Fruit fly (Drosophila melanogaster) whole organism, embryonic: ENCODE measurements around the gene Decay.
A peak's percentile ranks its signal among the peaks of the same experiment; 100 is the strongest.

Experiments used
- B-H1 ChIP-seq: fragments of 200-800 bp; sonication (Bioruptor generic); IDR thresholded peaks from 3 replicates; pipeline ENCODE4 v1.3.6; 2022; ENCODE audit warnings: missing biosample characterization, missing genetic modification characterization
- Bdp1 ChIP-seq: fragments of 200-800 bp; sonication (Bioruptor generic); optimal IDR thresholded peaks from 3 replicates; lab custom pipeline; 2016; ENCODE audit warnings: missing biosample characterization, missing genetic modification characterization
- CG10543 ChIP-seq: fragments of 200-800 bp; sonication (Bioruptor generic); optimal IDR thresholded peaks from 3 replicates; lab custom pipeline; 2017; ENCODE audit warnings: missing biosample characterization, mild to moderate bottlenecking, missing genetic modification characterization, moderate library complexity
- CG11560 ChIP-seq: fragments of 200-800 bp; sonication (Bioruptor generic); IDR thresholded peaks from 3 replicates; pipeline ENCODE4 v1.3.6; 2022; ENCODE audit warnings: missing biosample characterization, missing genetic modification characterization
- CG12744 ChIP-seq: fragments of 200-800 bp; sonication (Bioruptor generic); optimal IDR thresholded peaks from 2 replicates; lab custom pipeline; 2016; ENCODE audit warnings: missing biosample characterization, missing genetic modification characterization
- CG15601 ChIP-seq: fragments of 200-800 bp; sonication (Bioruptor generic); optimal IDR thresholded peaks from 3 replicates; lab custom pipeline; 2019; ENCODE audit warnings: missing biosample characterization, mild to moderate bottlenecking, missing genetic modification characterization, moderate library complexity
- CG16813 ChIP-seq: fragments of 200-800 bp; sonication (Bioruptor generic); IDR thresholded peaks from 3 replicates; pipeline ENCODE4 v1.3.6; 2022; ENCODE audit warnings: missing biosample characterization, missing genetic modification characterization; ENCODE audit not compliant: partially characterized antibody
- CG16815 ChIP-seq: fragments of 200-800 bp; sonication (Bioruptor generic); optimal IDR thresholded peaks from 3 replicates; lab custom pipeline; 2017; ENCODE audit warnings: missing biosample characterization, mild to moderate bottlenecking, missing genetic modification characterization
- CG16863 ChIP-seq: fragments of 200-800 bp; sonication (Bioruptor generic); optimal IDR thresholded peaks from 3 replicates; lab custom pipeline; 2016; ENCODE audit warnings: missing biosample characterization, missing genetic modification characterization
- CG17912 ChIP-seq: fragments of 200-800 bp; sonication (Bioruptor generic); optimal IDR thresholded peaks from 2 replicates; lab custom pipeline; 2018; ENCODE audit warnings: missing biosample characterization, mild to moderate bottlenecking, missing genetic modification characterization
- CG18262 ChIP-seq: fragments of 200-800 bp; optimal IDR thresholded peaks from 3 replicates; lab custom pipeline; 2019; ENCODE audit warnings: missing biosample characterization, mild to moderate bottlenecking, missing genetic modification characterization, moderate library complexity
- CG30403 ChIP-seq: fragments of 200-800 bp; sonication (Bioruptor generic); optimal IDR thresholded peaks from 3 replicates; lab custom pipeline; 2016; ENCODE audit warnings: missing biosample characterization, missing genetic modification characterization
- CG31441 ChIP-seq: fragments of 200-800 bp; sonication (Bioruptor generic); IDR thresholded peaks from 2 replicates; pipeline ENCODE4 v1.3.6; 2022; ENCODE audit warnings: missing biosample characterization, missing genetic modification characterization
- CG3163 ChIP-seq: fragments of 200-800 bp; sonication (Bioruptor generic); optimal IDR thresholded peaks from 3 replicates; lab custom pipeline; 2016; ENCODE audit warnings: missing biosample characterization, missing genetic modification characterization
- CG32532 ChIP-seq: fragments of 200-800 bp; sonication (Bioruptor generic); IDR thresholded peaks from 2 replicates; pipeline ENCODE4 v1.3.6; 2022; ENCODE audit warnings: missing biosample characterization, missing genetic modification characterization
- CG33557 ChIP-seq: fragments of 200-800 bp; sonication (Bioruptor generic); optimal IDR thresholded peaks from 2 replicates; lab custom pipeline; 2019; ENCODE audit warnings: missing biosample characterization, mild to moderate bottlenecking, missing genetic modification characterization, moderate library complexity
- CG3847 ChIP-seq: fragments of 200-800 bp; sonication (Bioruptor generic); IDR thresholded peaks from 2 replicates; pipeline ENCODE4 v1.3.6; 2022; ENCODE audit warnings: missing biosample characterization, missing genetic modification characterization
- CG4328 ChIP-seq: fragments of 200-800 bp; sonication (Bioruptor generic); optimal IDR thresholded peaks from 3 replicates; lab custom pipeline; 2017; ENCODE audit warnings: missing biosample characterization, missing genetic modification reagents, missing genetic modification characterization
- CG43689 ChIP-seq: fragments of 200-800 bp; sonication (Bioruptor generic); IDR thresholded peaks from 2 replicates; pipeline ENCODE4 v1.3.6; 2022; ENCODE audit warnings: missing biosample characterization, missing genetic modification characterization
- CG4820 ChIP-seq: fragments of 200-800 bp; sonication (Bioruptor generic); optimal IDR thresholded peaks from 3 replicates; lab custom pipeline; 2016; ENCODE audit warnings: missing biosample characterization, missing genetic modification characterization
- CG8359 ChIP-seq: fragments of 200-800 bp; sonication (Bioruptor generic); optimal IDR thresholded peaks from 2 replicates; lab custom pipeline; 2017; ENCODE audit warnings: missing biosample characterization, mild to moderate bottlenecking, missing genetic modification characterization, borderline replicate concordance
- Dfd ChIP-seq, 2 experiments: fragments of >200 bp; optimal IDR thresholded peaks; 2 replicates each; lab custom pipeline; 2017; ENCODE audit warnings: missing biosample characterization in 2 of 2, missing genetic modification characterization in 2 of 2
- Dip3 ChIP-seq: fragments of 200-800 bp; sonication (Bioruptor generic); optimal IDR thresholded peaks from 3 replicates; lab custom pipeline; 2016; ENCODE audit warnings: missing biosample characterization, missing genetic modification characterization
- Hmx ChIP-seq: fragments of 200-800 bp; sonication (Bioruptor generic); optimal IDR thresholded peaks from 2 replicates; lab custom pipeline; 2016; ENCODE audit warnings: missing biosample characterization, missing genetic modification characterization
- Hsf ChIP-seq: fragments of 200-800 bp; sonication (Bioruptor generic); optimal IDR thresholded peaks from 3 replicates; lab custom pipeline; 2016; ENCODE audit warnings: missing biosample characterization, missing genetic modification characterization
- MBD-R2 ChIP-seq: fragments of 200-800 bp; sonication (Bioruptor generic); IDR thresholded peaks from 2 replicates; pipeline ENCODE4 v1.3.6; 2022; ENCODE audit warnings: missing biosample characterization, missing genetic modification characterization
- Max ChIP-seq: fragments of 200-800 bp; sonication (Bioruptor generic); optimal IDR thresholded peaks from 2 replicates; lab custom pipeline; 2016; ENCODE audit warnings: missing biosample characterization, mild to moderate bottlenecking, missing genetic modification characterization
- Nf-YA ChIP-seq: fragments of 200-800 bp; sonication (Bioruptor generic); IDR thresholded peaks from 2 replicates; pipeline ENCODE4 v1.3.6; 2022; ENCODE audit warnings: missing biosample characterization, missing genetic modification characterization
- Sin3A ChIP-seq: fragments of >200 bp; optimal IDR thresholded peaks from 2 replicates; lab custom pipeline; 2018
- Six4 ChIP-seq: fragments of 200-800 bp; sonication (Bioruptor generic); optimal IDR thresholded peaks from 2 replicates; lab custom pipeline; 2016; ENCODE audit warnings: missing biosample characterization, missing genetic modification characterization
- Stat92E ChIP-seq, 3 experiments: fragments of >200 bp in 2 of 3; fragments of 200-800 bp in 1 of 3; sonication (Bioruptor generic) in 1 of 3; optimal IDR thresholded peaks; 2 replicates each; lab custom pipeline; 2017 to 2019; ENCODE audit warnings: missing biosample characterization in 3 of 3, missing genetic modification characterization in 3 of 3, mild to moderate bottlenecking in 1 of 3, moderate library complexity in 1 of 3
- abd-A ChIP-seq: fragments of 200-800 bp; sonication (Bioruptor generic); optimal IDR thresholded peaks from 3 replicates; lab custom pipeline; 2019; ENCODE audit warnings: missing biosample characterization, mild to moderate bottlenecking, missing genetic modification characterization, moderate library complexity
- ash1 ChIP-seq: fragments of 200-800 bp; sonication (Bioruptor generic); optimal IDR thresholded peaks from 2 replicates; lab custom pipeline; 2018; ENCODE audit warnings: missing biosample characterization, mild to moderate bottlenecking, missing genetic modification characterization
- az2 ChIP-seq: fragments of 200-800 bp; sonication (Bioruptor generic); optimal IDR thresholded peaks from 3 replicates; lab custom pipeline; 2016; ENCODE audit warnings: missing biosample characterization, missing genetic modification characterization
- dm ChIP-seq: fragments of 200-800 bp; sonication (Bioruptor generic); optimal IDR thresholded peaks from 3 replicates; lab custom pipeline; 2016; ENCODE audit warnings: missing biosample characterization, missing genetic modification characterization
- dysf ChIP-seq: fragments of 200-800 bp; sonication (Bioruptor generic); IDR thresholded peaks from 3 replicates; pipeline ENCODE4 v1.3.6; 2022; ENCODE audit warnings: missing biosample characterization, missing genetic modification characterization
- en ChIP-seq: fragments of 200-800 bp; sonication (Bioruptor generic); optimal IDR thresholded peaks from 2 replicates; lab custom pipeline; 2016; ENCODE audit warnings: missing biosample characterization, missing genetic modification characterization
- gce ChIP-seq: fragments of 200-800 bp; sonication (Bioruptor generic); IDR thresholded peaks from 3 replicates; pipeline ENCODE4 v1.3.6; 2022; ENCODE audit warnings: missing biosample characterization, missing genetic modification characterization
- hkb ChIP-seq, 2 experiments: fragments of 200-800 bp in 1 of 2; fragments of >200 bp in 1 of 2; sonication (Bioruptor generic) in 1 of 2; IDR thresholded peaks in 1 of 2; optimal IDR thresholded peaks in 1 of 2; 2 replicates each; pipeline versions ENCODE4 v1.3.6 to Lab custom; 2017 to 2022; ENCODE audit warnings: missing biosample characterization in 1 of 2, missing genetic modification characterization in 1 of 2
- inv ChIP-seq: fragments of 200-800 bp; sonication (Bioruptor generic); IDR thresholded peaks from 2 replicates; pipeline ENCODE4 v1.3.6; 2022; ENCODE audit warnings: missing biosample characterization, missing genetic modification characterization; ENCODE audit not compliant: partially characterized antibody
- jigr1 ChIP-seq: fragments of 200-800 bp; sonication (Bioruptor generic); IDR thresholded peaks from 3 replicates; pipeline ENCODE4 v1.3.6; 2022; ENCODE audit warnings: missing biosample characterization, missing genetic modification characterization
- mirr ChIP-seq: fragments of 200-800 bp; sonication (Bioruptor generic); optimal IDR thresholded peaks from 3 replicates; lab custom pipeline; 2018; ENCODE audit warnings: missing biosample characterization, mild to moderate bottlenecking, missing genetic modification characterization
- nau ChIP-seq: fragments of 200-800 bp; sonication (Bioruptor generic); optimal IDR thresholded peaks from 3 replicates; lab custom pipeline; 2017; ENCODE audit warnings: missing biosample characterization, mild to moderate bottlenecking, missing genetic modification characterization, missing genetic modification reagents
- pnt ChIP-seq: fragments of 200-800 bp; sonication (Bioruptor generic); optimal IDR thresholded peaks from 3 replicates; lab custom pipeline; 2016; ENCODE audit warnings: missing biosample characterization, missing genetic modification characterization
- sc ChIP-seq, 3 experiments: fragments of >200 bp in 2 of 3; fragments of 200-800 bp in 1 of 3; sonication (Bioruptor generic) in 1 of 3; optimal IDR thresholded peaks; 2 replicates in 2 of 3; 3 replicates in 1 of 3; lab custom pipeline; 2017; ENCODE audit warnings: mild to moderate bottlenecking in 1 of 3, missing biosample characterization in 1 of 3, missing genetic modification characterization in 1 of 3, missing genetic modification reagents in 1 of 3
- scrt ChIP-seq: fragments of 200-800 bp; sonication (Bioruptor generic); optimal IDR thresholded peaks from 2 replicates; lab custom pipeline; 2018; ENCODE audit warnings: missing biosample characterization, mild to moderate bottlenecking, missing genetic modification characterization, moderate library complexity
- slbo ChIP-seq: fragments of 200-800 bp; sonication (Bioruptor generic); IDR thresholded peaks from 2 replicates; pipeline ENCODE4 v1.3.6; 2022; ENCODE audit warnings: missing biosample characterization, missing genetic modification characterization
- ssp ChIP-seq: fragments of 200-800 bp; sonication (Bioruptor generic); IDR thresholded peaks from 2 replicates; pipeline ENCODE4 v1.3.6; 2022; ENCODE audit warnings: missing biosample characterization, missing genetic modification characterization
- stc ChIP-seq: fragments of 200-800 bp; sonication (Bioruptor generic); IDR thresholded peaks from 2 replicates; pipeline ENCODE4 v1.3.6; 2022; ENCODE audit warnings: missing biosample characterization, missing genetic modification characterization
- tx ChIP-seq: fragments of 200-800 bp; sonication (Bioruptor generic); optimal IDR thresholded peaks from 2 replicates; lab custom pipeline; 2016; ENCODE audit warnings: missing biosample characterization, missing genetic modification characterization

Decay gene

dm6 chr3R:16524593-16525111, 23.8 kb upstream of the Decay start (continued):
- TF ChIP-seq Dip3 (GFP tag; lab: Kevin White, UChicago), result no peak
- no peak for TF ChIP-seq CG16813
- TF ChIP-seq CG31441, result peak; percentile 48; the same call in 1 of the 2 replicates
- TF ChIP-seq hkb (optimal IDR thresholded peaks at IDR 0.05; lab: Kevin White, UChicago), result no peak
- peak; percentile 50 for TF ChIP-seq hkb (GFP tag; IDR thresholded peaks at IDR 0.05; lab: Robert Waterston, UW)
- peak; percentile 32 for TF ChIP-seq Six4
- no peak for TF ChIP-seq inv
- no peak; the same call in 2 of the 3 replicates for TF ChIP-seq dysf
- TF ChIP-seq slbo (GFP tag; lab: Robert Waterston, UW), result no peak
- peak; percentile 55 for TF ChIP-seq CG10543 (GFP tag; lab: Kevin White, UChicago)
- peak; percentile 7; the same call in 1 of the 2 replicates for TF ChIP-seq ssp (GFP tag; lab: Robert Waterston, UW)
- peak; percentile 52 for TF ChIP-seq CG16863 (GFP tag; lab: Kevin White, UChicago)
- TF ChIP-seq B-H1 (GFP tag; lab: Robert Waterston, UW), result peak; percentile 22; the same call in 1 of the 3 replicates
- no peak for TF ChIP-seq Dfd (GFP tag; optimal IDR thresholded peaks at IDR 0.05; lab: Kevin White, UChicago)
- no peak for TF ChIP-seq Max
- TF ChIP-seq CG4820 (GFP tag; lab: Kevin White, UChicago), result peak; percentile 33
- TF ChIP-seq CG17912 (GFP tag; lab: Kevin White, UChicago), result peak; percentile 11
- peak; percentile 30; the same call in 1 of the 2 replicates for TF ChIP-seq Nf-YA
- peak; percentile 63 for TF ChIP-seq CG18262 (tag; lab: Kevin White, UChicago)
- TF ChIP-seq nau, result peak; percentile 6
- peak; percentile 18 for TF ChIP-seq Hsf (GFP tag; lab: Kevin White, UChicago)
- peak; percentile 9 for TF ChIP-seq Bdp1
- TF ChIP-seq Sin3A (lab: Kevin White, UChicago), result no peak
- TF ChIP-seq scrt (GFP tag; lab: Kevin White, UChicago), result no peak
- TF ChIP-seq dm (GFP tag; lab: Kevin White, UChicago), result peak; percentile 25
- no peak for TF ChIP-seq mirr
- peak; percentile 53 for TF ChIP-seq CG16815
- TF ChIP-seq ash1, result no peak
- peak; percentile 76 for TF ChIP-seq CG8359 (GFP tag; lab: Kevin White, UChicago)
- TF ChIP-seq CG32532 (GFP tag; lab: Robert Waterston, UW), result no peak
- TF ChIP-seq CG15601 (tag; lab: Kevin White, UChicago), result peak; percentile 67
- peak in 1 of 3 experiments; percentile 27 for TF ChIP-seq Stat92E (GFP tag; optimal IDR thresholded peaks at IDR 0.05; lab: Kevin White, UChicago)
- no peak for TF ChIP-seq CG3847 (GFP tag; lab: Robert Waterston, UW)
- no peak for TF ChIP-seq abd-A
- TF ChIP-seq tx (GFP tag; lab: Kevin White, UChicago), result no peak
- TF ChIP-seq sc (optimal IDR thresholded peaks at IDR 0.05; lab: Kevin White, UChicago), result no peak
- TF ChIP-seq sc (GFP tag; optimal IDR thresholded peaks at IDR 0.05; lab: Kevin White, UChicago), result peak; percentile 75
- TF ChIP-seq CG12744 (GFP tag; lab: Kevin White, UChicago), result no peak
- TF ChIP-seq Hmx (GFP tag; lab: Kevin White, UChicago), result no peak
- TF ChIP-seq jigr1 (GFP tag; lab: Robert Waterston, UW), result no peak
- no peak for TF ChIP-seq az2 (GFP tag; lab: Kevin White, UChicago)
- TF ChIP-seq stc (GFP tag; lab: Robert Waterston, UW), result no peak
- no peak for TF ChIP-seq CG11560 (tag; lab: Robert Waterston, UW)
- no peak for TF ChIP-seq CG4328 (GFP tag; lab: Kevin White, UChicago)
- TF ChIP-seq CG43689, result no peak
- peak; percentile 77 for TF ChIP-seq CG33557 (GFP tag; lab: Kevin White, UChicago)
- TF ChIP-seq CG30403 (GFP tag; lab: Kevin White, UChicago), result no peak
- TF ChIP-seq pnt (GFP tag; lab: Kevin White, UChicago), result peak; percentile 61
- no peak for TF ChIP-seq CG3163 (GFP tag; lab: Kevin White, UChicago)
- TF ChIP-seq MBD-R2 (GFP tag; lab: Robert Waterston, UW), result no peak
- peak; percentile 22 for TF ChIP-seq en (GFP tag; lab: Kevin White, UChicago)
- 0 out of 3 replicates have a peak, but pooled peaks have one; percentile 65 for TF ChIP-seq gce (GFP tag; lab: Robert Waterston, UW)
